Fruit fly (Drosophila melanogaster) whole organism, embryonic: ENCODE measurements around the gene REG.
A peak's percentile ranks its signal among the peaks of the same experiment; 100 is the strongest.

ENCODE experiments used
- Asciz ChIP-seq: fragments of 200-800 bp; sonication (Bioruptor generic); optimal IDR thresholded peaks from 2 replicates; lab custom pipeline; 2017; ENCODE audit warnings: missing biosample characterization, mild to moderate bottlenecking, missing genetic modification characterization, missing genetic modification reagents
- B-H2 ChIP-seq: fragments of 200-800 bp; sonication (Bioruptor generic); optimal IDR thresholded peaks from 2 replicates; lab custom pipeline; 2018; ENCODE audit warnings: missing biosample characterization, mild to moderate bottlenecking, missing genetic modification characterization
- Bdp1 ChIP-seq: fragments of 200-800 bp; sonication (Bioruptor generic); optimal IDR thresholded peaks from 3 replicates; lab custom pipeline; 2016; ENCODE audit warnings: missing biosample characterization, missing genetic modification characterization
- CG10959 ChIP-seq: fragments of 200-800 bp; sonication (Bioruptor generic); IDR thresholded peaks from 2 replicates; pipeline ENCODE4 v1.3.6; 2022; ENCODE audit warnings: missing biosample characterization, missing genetic modification characterization
- CG12104 ChIP-seq: fragments of 200-800 bp; sonication (Bioruptor generic); optimal IDR thresholded peaks from 3 replicates; lab custom pipeline; 2016; ENCODE audit warnings: missing biosample characterization, missing genetic modification characterization
- CG14441 ChIP-seq: fragments of 200-800 bp; sonication (Bioruptor generic); IDR thresholded peaks from 2 replicates; pipeline ENCODE4 v1.3.6; 2022; ENCODE audit warnings: missing biosample characterization, missing genetic modification characterization
- CG1603 ChIP-seq: fragments of 200-800 bp; sonication (Bioruptor generic); optimal IDR thresholded peaks from 2 replicates; lab custom pipeline; 2019; ENCODE audit warnings: missing biosample characterization, mild to moderate bottlenecking, missing genetic modification characterization, moderate library complexity
- CG1647 ChIP-seq: fragments of 200-800 bp; sonication (Bioruptor generic); optimal IDR thresholded peaks from 3 replicates; lab custom pipeline; 2016; ENCODE audit warnings: missing biosample characterization, missing genetic modification characterization
- CG17359 ChIP-seq: fragments of 200-800 bp; sonication (Bioruptor generic); optimal IDR thresholded peaks from 3 replicates; lab custom pipeline; 2018; ENCODE audit warnings: missing biosample characterization, mild to moderate bottlenecking, missing genetic modification characterization, moderate library complexity
- CG2129 ChIP-seq: fragments of 200-800 bp; sonication (Bioruptor generic); IDR thresholded peaks from 2 replicates; pipeline ENCODE4 v1.3.6; 2022; ENCODE audit warnings: missing biosample characterization, missing genetic modification characterization; ENCODE audit not compliant: partially characterized antibody
- CG3065 ChIP-seq: fragments of 200-800 bp; sonication (Bioruptor generic); optimal IDR thresholded peaks from 2 replicates; lab custom pipeline; 2016; ENCODE audit warnings: missing biosample characterization, missing genetic modification characterization
- CG4404 ChIP-seq: fragments of 200-800 bp; sonication (Bioruptor generic); IDR thresholded peaks from 2 replicates; pipeline ENCODE4 v1.3.6; 2022; ENCODE audit warnings: missing biosample characterization, missing genetic modification characterization
- CG5953 ChIP-seq: fragments of 200-800 bp; sonication (Bioruptor generic); IDR thresholded peaks from 2 replicates; pipeline ENCODE4 v1.3.6; 2022; ENCODE audit warnings: missing biosample characterization, missing genetic modification characterization
- CG6683 ChIP-seq: fragments of 200-800 bp; sonication (Bioruptor generic); optimal IDR thresholded peaks from 2 replicates; lab custom pipeline; 2017; ENCODE audit warnings: missing biosample characterization, mild to moderate bottlenecking, missing genetic modification characterization, missing genetic modification reagents
- Chrac-16 ChIP-seq: fragments of 200-800 bp; sonication (Bioruptor generic); optimal IDR thresholded peaks from 3 replicates; lab custom pipeline; 2016; ENCODE audit warnings: missing biosample characterization, missing genetic modification characterization
- CrebB ChIP-seq: fragments of 200-800 bp; sonication (Bioruptor generic); optimal IDR thresholded peaks from 3 replicates; lab custom pipeline; 2018; ENCODE audit warnings: missing biosample characterization, mild to moderate bottlenecking, missing genetic modification characterization
- Dad ChIP-seq: fragments of 200-800 bp; sonication (Bioruptor generic); optimal IDR thresholded peaks from 3 replicates; lab custom pipeline; 2016; ENCODE audit warnings: missing biosample characterization, missing genetic modification characterization
- Deaf1 ChIP-seq: fragments of 200-800 bp; optimal IDR thresholded peaks from 3 replicates; lab custom pipeline; 2019; ENCODE audit warnings: missing biosample characterization, mild to moderate bottlenecking, missing genetic modification characterization, moderate library complexity
- Dip2 ChIP-seq: fragments of 200-800 bp; sonication (Bioruptor generic); IDR thresholded peaks from 2 replicates; pipeline ENCODE4 v1.3.6; 2022; ENCODE audit warnings: missing biosample characterization, missing genetic modification characterization
- Ets65A ChIP-seq: fragments of 200-800 bp; sonication (Bioruptor generic); peaks from one replicate; lab custom pipeline; 2016; ENCODE audit warnings: missing biosample characterization, missing genetic modification characterization
- HLH3B ChIP-seq: fragments of 200-800 bp; sonication (Bioruptor generic); IDR thresholded peaks from 2 replicates; pipeline ENCODE4 v1.3.6; 2022; ENCODE audit warnings: missing biosample characterization, missing genetic modification characterization
- Max ChIP-seq: fragments of 200-800 bp; sonication (Bioruptor generic); optimal IDR thresholded peaks from 2 replicates; lab custom pipeline; 2016; ENCODE audit warnings: missing biosample characterization, mild to moderate bottlenecking, missing genetic modification characterization
- NK7.1 ChIP-seq: fragments of 200-800 bp; sonication (Bioruptor generic); optimal IDR thresholded peaks from 3 replicates; lab custom pipeline; 2016; ENCODE audit warnings: missing biosample characterization, missing genetic modification characterization
- Nf-YC ChIP-seq: fragments of 200-800 bp; optimal IDR thresholded peaks from 3 replicates; lab custom pipeline; 2019; ENCODE audit warnings: missing biosample characterization, mild to moderate bottlenecking, missing genetic modification characterization, moderate library complexity
- Sry-β ChIP-seq: fragments of 200-800 bp; sonication (Bioruptor generic); optimal IDR thresholded peaks from 2 replicates; lab custom pipeline; 2018; ENCODE audit warnings: missing biosample characterization, mild to moderate bottlenecking, missing genetic modification characterization, moderate library complexity
- Stat92E ChIP-seq, 3 experiments: fragments of >200 bp in 2 of 3; fragments of 200-800 bp in 1 of 3; sonication (Bioruptor generic) in 1 of 3; optimal IDR thresholded peaks; 2 replicates each; lab custom pipeline; 2017 to 2019; ENCODE audit warnings: missing biosample characterization in 3 of 3, missing genetic modification characterization in 3 of 3, mild to moderate bottlenecking in 1 of 3, moderate library complexity in 1 of 3
- Trl ChIP-seq, 3 experiments: fragments of >200 bp in 2 of 3; fragments of 200-800 bp in 1 of 3; sonication (Bioruptor generic) in 1 of 3; optimal IDR thresholded peaks; 2 replicates in 1 of 3; 3 replicates in 2 of 3; lab custom pipeline; 2016 to 2017; ENCODE audit warnings: missing biosample characterization in 1 of 3, missing genetic modification characterization in 1 of 3
- ac ChIP-seq: fragments of 200-800 bp; sonication (Bioruptor generic); optimal IDR thresholded peaks from 3 replicates; lab custom pipeline; 2017; ENCODE audit warnings: missing biosample characterization, mild to moderate bottlenecking, missing genetic modification characterization
- ash1 ChIP-seq: fragments of 200-800 bp; sonication (Bioruptor generic); optimal IDR thresholded peaks from 2 replicates; lab custom pipeline; 2018; ENCODE audit warnings: missing biosample characterization, mild to moderate bottlenecking, missing genetic modification characterization
- bab2 ChIP-seq: fragments of 200-800 bp; sonication (Bioruptor generic); optimal IDR thresholded peaks from 2 replicates; lab custom pipeline; 2016; ENCODE audit warnings: missing biosample characterization, missing genetic modification characterization
- corto ChIP-seq: fragments of 200-800 bp; sonication (Bioruptor generic); optimal IDR thresholded peaks from 2 replicates; lab custom pipeline; 2016; ENCODE audit warnings: missing biosample characterization, mild to moderate bottlenecking, missing genetic modification characterization, moderate library complexity
- disco-r ChIP-seq: fragments of 200-800 bp; sonication (Bioruptor generic); optimal IDR thresholded peaks from 2 replicates; lab custom pipeline; 2016; ENCODE audit warnings: missing biosample characterization, missing genetic modification characterization
- dmrt11E ChIP-seq: fragments of 200-800 bp; sonication (Bioruptor generic); optimal IDR thresholded peaks from 3 replicates; lab custom pipeline; 2018; ENCODE audit warnings: missing biosample characterization, mild to moderate bottlenecking, missing genetic modification characterization, moderate library complexity
- dmrt99B ChIP-seq: fragments of 200-800 bp; sonication (Bioruptor generic); optimal IDR thresholded peaks from 2 replicates; lab custom pipeline; 2018; ENCODE audit warnings: missing biosample characterization, mild to moderate bottlenecking, missing genetic modification characterization, moderate library complexity
- ewg ChIP-seq: fragments of 200-800 bp; sonication (Bioruptor generic); optimal IDR thresholded peaks from 3 replicates; lab custom pipeline; 2017; ENCODE audit warnings: mild to moderate bottlenecking, missing biosample characterization, missing genetic modification reagents, missing genetic modification characterization
- eyg ChIP-seq: fragments of 200-800 bp; sonication (Bioruptor generic); optimal IDR thresholded peaks from 3 replicates; lab custom pipeline; 2016; ENCODE audit warnings: missing biosample characterization, missing genetic modification characterization
- fru ChIP-seq: fragments of >200 bp; optimal IDR thresholded peaks from 2 replicates; lab custom pipeline; 2017
- grn ChIP-seq: fragments of 200-800 bp; sonication (Bioruptor generic); optimal IDR thresholded peaks from 3 replicates; lab custom pipeline; 2017; ENCODE audit warnings: missing biosample characterization, missing genetic modification characterization
- jing ChIP-seq: fragments of 200-800 bp; sonication (Bioruptor generic); optimal IDR thresholded peaks from 2 replicates; lab custom pipeline; 2018; ENCODE audit warnings: missing biosample characterization, mild to moderate bottlenecking, missing genetic modification characterization
- jumu ChIP-seq: fragments of 200-800 bp; sonication (Bioruptor generic); optimal IDR thresholded peaks from 3 replicates; lab custom pipeline; 2016; ENCODE audit warnings: missing biosample characterization, missing genetic modification characterization
- kay ChIP-seq: fragments of 200-800 bp; sonication (Bioruptor generic); optimal IDR thresholded peaks from 2 replicates; lab custom pipeline; 2016; ENCODE audit warnings: missing biosample characterization, missing genetic modification characterization
- lmd ChIP-seq: fragments of 200-800 bp; sonication (Bioruptor generic); IDR thresholded peaks from 2 replicates; pipeline ENCODE4 v1.3.6; 2022; ENCODE audit warnings: missing biosample characterization, missing genetic modification characterization
- nerfin-2 ChIP-seq: fragments of 200-800 bp; sonication (Bioruptor generic); IDR thresholded peaks from 2 replicates; pipeline ENCODE4 v1.3.6; 2022; ENCODE audit warnings: missing biosample characterization, missing genetic modification characterization; ENCODE audit not compliant: partially characterized antibody
- nmo ChIP-seq: fragments of 200-800 bp; sonication (Bioruptor generic); optimal IDR thresholded peaks from 2 replicates; lab custom pipeline; 2018; ENCODE audit warnings: missing biosample characterization, mild to moderate bottlenecking, missing genetic modification characterization, moderate library complexity
- pfk ChIP-seq: fragments of 200-800 bp; sonication (Bioruptor generic); optimal IDR thresholded peaks from 2 replicates; lab custom pipeline; 2018; ENCODE audit warnings: missing biosample characterization, mild to moderate bottlenecking, missing genetic modification characterization, moderate library complexity
- sc ChIP-seq, 3 experiments: fragments of >200 bp in 2 of 3; fragments of 200-800 bp in 1 of 3; sonication (Bioruptor generic) in 1 of 3; optimal IDR thresholded peaks; 2 replicates in 2 of 3; 3 replicates in 1 of 3; lab custom pipeline; 2017; ENCODE audit warnings: mild to moderate bottlenecking in 1 of 3, missing biosample characterization in 1 of 3, missing genetic modification characterization in 1 of 3, missing genetic modification reagents in 1 of 3
- sens ChIP-seq: fragments of 200-800 bp; sonication (Bioruptor generic); peaks from one replicate; lab custom pipeline; 2016; ENCODE audit warnings: missing biosample characterization, missing genetic modification characterization
- slou ChIP-seq: fragments of 200-800 bp; sonication (Bioruptor generic); optimal IDR thresholded peaks from 3 replicates; lab custom pipeline; 2016; ENCODE audit warnings: missing biosample characterization, missing genetic modification characterization
- ttk ChIP-seq: fragments of 200-800 bp; sonication (Bioruptor generic); IDR thresholded peaks from 2 replicates; pipeline ENCODE4 v2.1.2; 2022; ENCODE audit warnings: missing biosample characterization, missing genetic modification characterization
- zfh2 ChIP-seq: fragments of 200-800 bp; sonication (Bioruptor generic); optimal IDR thresholded peaks from 2 replicates; lab custom pipeline; 2016; ENCODE audit warnings: missing biosample characterization, missing genetic modification characterization

REG gene

DNA sequence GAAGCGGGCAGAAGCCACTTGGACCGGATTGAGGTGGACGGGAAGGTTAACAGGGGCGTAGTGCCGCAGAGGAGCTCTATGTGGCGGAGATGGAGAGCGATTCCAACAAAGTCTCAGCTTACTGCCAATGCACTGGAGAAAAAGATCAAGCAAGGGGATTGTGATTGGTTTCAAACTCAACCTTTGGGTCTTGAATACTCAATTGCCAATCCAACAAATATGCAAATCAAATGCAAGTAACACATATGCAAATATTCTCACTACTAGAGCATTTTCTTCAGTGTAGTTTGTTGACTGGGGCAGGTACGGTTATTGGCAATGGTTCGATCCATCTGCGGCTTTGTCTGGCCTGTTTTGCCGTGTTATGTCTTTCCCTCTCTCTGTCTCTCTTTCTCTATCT is 39.2 kb downstream of the REG start (continued):
- peak; percentile 49 for TF ChIP-seq Bdp1 (GFP tag; lab: Kevin White, UChicago)
- TF ChIP-seq Dad (GFP tag; lab: Kevin White, UChicago): peak; percentile 82
- TF ChIP-seq pfk (GFP tag; lab: Kevin White, UChicago): no peak
- peak; percentile 72 for TF ChIP-seq jing
- peak; percentile 37 for TF ChIP-seq Max (GFP tag; lab: Kevin White, UChicago)
- no peak for TF ChIP-seq Sry-β (GFP tag; lab: Kevin White, UChicago)
- no peak for TF ChIP-seq Nf-YC (tag; lab: Kevin White, UChicago)
- TF ChIP-seq CG12104 (GFP tag; lab: Kevin White, UChicago): peak; percentile 19
- peak; percentile 62 for TF ChIP-seq CrebB (tag; lab: Kevin White, UChicago)
- no peak for TF ChIP-seq CG2129 (GFP tag; lab: Robert Waterston, UW)
- TF ChIP-seq bab2 (GFP tag; lab: Kevin White, UChicago): peak; percentile 68
- TF ChIP-seq CG14441: peak; percentile 83
- TF ChIP-seq Trl (optimal IDR thresholded peaks at IDR 0.05; lab: Kevin White, UChicago): no peak
- peak; percentile 86 for TF ChIP-seq Trl (GFP tag; optimal IDR thresholded peaks at IDR 0.05; lab: Kevin White, UChicago)
- no peak for TF ChIP-seq grn
- TF ChIP-seq slou (GFP tag; lab: Kevin White, UChicago): peak; percentile 48
- peak; percentile 24 for TF ChIP-seq dmrt11E (tag; lab: Kevin White, UChicago)
- TF ChIP-seq sens (GFP tag; lab: Kevin White, UChicago): peak; percentile 93
- TF ChIP-seq Asciz (GFP tag; lab: Kevin White, UChicago): peak; percentile 67
- TF ChIP-seq fru (lab: Kevin White, UChicago): no peak
- peak; percentile 94 for TF ChIP-seq Ets65A (GFP tag; lab: Kevin White, UChicago)
- peak; percentile 39; the same call in 1 of the 2 replicates for TF ChIP-seq CG4404 (GFP tag; lab: Robert Waterston, UW)
- TF ChIP-seq nmo (GFP tag; lab: Kevin White, UChicago): peak; percentile 88
- peak; percentile 82 for TF ChIP-seq CG17359 (tag; lab: Kevin White, UChicago)
- TF ChIP-seq kay (GFP tag; lab: Kevin White, UChicago): peak; percentile 41
- TF ChIP-seq lmd (GFP tag; lab: Robert Waterston, UW): peak; percentile 79
- TF ChIP-seq ash1: no peak
- TF ChIP-seq B-H2: no peak
- no peak for TF ChIP-seq Stat92E (GFP tag; optimal IDR thresholded peaks at IDR 0.05; lab: Kevin White, UChicago)
- peak; percentile 55 for TF ChIP-seq NK7.1
- TF ChIP-seq Dip2 (GFP tag; lab: Robert Waterston, UW): no peak
- TF ChIP-seq nerfin-2: no peak
- TF ChIP-seq Chrac-16: peak; percentile 47
- peak; percentile 70; the same call in 1 of the 2 replicates for TF ChIP-seq CG5953
- peak; percentile 83 for TF ChIP-seq zfh2 (GFP tag; lab: Kevin White, UChicago)
- TF ChIP-seq CG10959 (GFP tag; lab: Robert Waterston, UW): no peak; the same call in 1 of the 2 replicates
- peak; percentile 33 for TF ChIP-seq CG6683
- TF ChIP-seq CG3065: peak; percentile 25
- TF ChIP-seq corto (GFP tag; lab: Kevin White, UChicago): peak; percentile 86
- peak; percentile 82 for TF ChIP-seq ttk (GFP tag; lab: Robert Waterston, UW)
- peak; percentile 25 for TF ChIP-seq Deaf1 (tag; lab: Kevin White, UChicago)
- peak; percentile 70 for TF ChIP-seq eyg (GFP tag; lab: Kevin White, UChicago)
- TF ChIP-seq CG1603 (tag; lab: Kevin White, UChicago): peak; percentile 92
- TF ChIP-seq jumu: peak; percentile 89
- TF ChIP-seq CG1647 (GFP tag; lab: Kevin White, UChicago): peak; percentile 47
- peak; percentile 17 for TF ChIP-seq disco-r (GFP tag; lab: Kevin White, UChicago)
- peak; percentile 86 for TF ChIP-seq dmrt99B (tag; lab: Kevin White, UChicago)
- TF ChIP-seq sc (optimal IDR thresholded peaks at IDR 0.05; lab: Kevin White, UChicago): no peak
- peak; percentile 47 for TF ChIP-seq sc (GFP tag; optimal IDR thresholded peaks at IDR 0.05; lab: Kevin White, UChicago)
- TF ChIP-seq ac: no peak
- peak; percentile 69 for TF ChIP-seq ewg
- peak; percentile 81 for TF ChIP-seq HLH3B (GFP tag; lab: Robert Waterston, UW)
